Fruit fly (Drosophila melanogaster) whole organism: ENCODE data around the gene rpk.

Experiments
- CG8478 ChIP-seq: fragments of >200 bp; optimal IDR thresholded peaks from 2 replicates; lab custom pipeline; 2018; ENCODE audit warnings: inconsistent platforms
- Dll ChIP-seq: fragments of >200 bp; optimal IDR thresholded peaks from 2 replicates; lab custom pipeline; 2017
- EcR ChIP-seq, 2 experiments: fragments of >200 bp; optimal IDR thresholded peaks; 2 replicates each; lab custom pipeline; 2017; ENCODE audit warnings: missing biosample characterization in 2 of 2, missing genetic modification characterization in 2 of 2, missing genetic modification reagents in 2 of 2
- pan ChIP-seq: fragments of >200 bp; optimal IDR thresholded peaks from 2 replicates; lab custom pipeline; 2017
- psq ChIP-seq: fragments of >200 bp; optimal IDR thresholded peaks from 2 replicates; lab custom pipeline; 2017
- usp ChIP-seq: fragments of >200 bp; optimal IDR thresholded peaks from 2 replicates; lab custom pipeline; 2017; ENCODE audit warnings: missing biosample characterization, missing genetic modification characterization, mixed read lengths

The rpk gene

DNA sequence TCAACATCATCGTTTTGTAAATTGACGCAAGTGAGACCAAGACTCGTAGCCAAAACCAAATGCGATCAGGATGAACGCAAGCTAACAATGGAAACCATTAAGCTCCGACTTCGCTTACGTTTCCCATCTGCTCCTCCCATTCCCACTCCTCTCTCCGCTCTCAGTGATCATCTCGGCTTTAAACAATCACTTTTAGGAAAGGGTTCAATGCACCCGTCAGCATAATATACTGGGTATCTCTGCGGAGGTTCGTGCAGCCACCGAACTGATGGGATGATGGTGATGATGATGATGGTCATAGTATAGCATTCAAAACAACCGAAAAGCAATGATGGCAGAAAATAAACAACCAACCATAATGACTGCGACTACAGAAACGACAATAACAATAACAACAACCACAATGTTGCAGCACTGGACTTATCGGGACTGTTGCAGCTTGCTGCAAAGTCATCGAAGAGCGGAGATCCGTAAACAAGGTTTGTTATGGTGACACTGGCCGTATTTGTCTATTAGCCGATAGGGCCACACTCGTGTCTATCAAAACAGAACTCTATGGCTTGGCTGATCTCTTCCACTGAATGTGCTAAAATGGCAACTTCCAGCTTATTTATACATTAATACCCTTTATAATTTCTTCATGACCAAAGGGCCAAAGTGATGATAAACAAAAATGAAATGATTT, 31.3 kb downstream of the rpk start:
- no peak for TF ChIP-seq CG8478
- no peak for TF ChIP-seq Dll
- peak in 1 of 2 experiments; percentile 51 for TF ChIP-seq EcR (GFP tag; optimal IDR thresholded peaks at IDR 0.05; lab: Kevin White, UChicago)
- no peak for TF ChIP-seq pan (lab: Kevin White, UChicago)
- no peak for TF ChIP-seq usp (GFP tag; lab: Kevin White, UChicago)

DNA sequence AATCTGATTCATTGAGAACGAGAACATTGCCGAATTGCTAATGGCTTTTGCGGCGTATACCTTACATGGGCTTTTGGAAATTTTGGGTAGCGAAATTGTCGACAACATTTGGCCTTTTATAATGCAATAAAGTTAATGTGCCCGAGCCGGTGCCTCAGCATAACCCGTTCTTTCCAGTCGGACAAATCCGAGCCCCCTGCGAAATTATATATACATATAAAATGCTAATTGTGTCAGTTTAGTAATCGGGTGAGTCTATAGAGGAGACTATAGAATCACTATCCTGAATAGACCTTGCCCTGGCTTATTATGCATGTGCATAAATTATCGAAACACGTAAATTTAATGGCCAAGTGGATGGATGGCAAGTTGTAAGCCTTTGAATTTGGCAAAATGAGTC, 32.6 kb downstream of the rpk start:
- TF ChIP-seq pan (lab: Kevin White, UChicago) (no peak), CG8478 (no peak), Dll (no peak), usp (GFP tag; lab: Kevin White, UChicago) (no peak), EcR (GFP tag; optimal IDR thresholded peaks at IDR 0.05; lab: Kevin White, UChicago) (no peak)

DNA sequence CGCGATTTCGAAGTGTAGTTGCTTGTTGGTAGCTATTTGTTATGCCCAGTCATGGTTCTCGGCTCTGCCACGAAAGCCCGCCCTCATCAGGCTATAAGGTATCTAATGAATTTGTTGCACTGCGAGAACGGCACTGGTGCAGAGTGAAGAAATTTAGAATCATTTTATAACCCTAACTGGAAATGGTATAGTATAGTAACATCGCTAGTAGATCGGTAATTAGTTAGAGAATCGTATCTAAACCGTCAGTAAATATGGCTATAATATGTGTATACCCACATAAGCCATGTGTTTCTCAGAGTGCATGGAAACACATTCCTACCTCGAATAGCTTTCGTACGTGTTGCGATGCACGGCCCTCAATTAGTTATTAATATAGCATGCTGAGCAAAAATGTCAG, 41.4 kb downstream of the rpk start:
- no peak for TF ChIP-seq CG8478
- no peak for TF ChIP-seq pan (lab: Kevin White, UChicago)
- TF ChIP-seq psq (lab: Kevin White, UChicago): no peak

DNA sequence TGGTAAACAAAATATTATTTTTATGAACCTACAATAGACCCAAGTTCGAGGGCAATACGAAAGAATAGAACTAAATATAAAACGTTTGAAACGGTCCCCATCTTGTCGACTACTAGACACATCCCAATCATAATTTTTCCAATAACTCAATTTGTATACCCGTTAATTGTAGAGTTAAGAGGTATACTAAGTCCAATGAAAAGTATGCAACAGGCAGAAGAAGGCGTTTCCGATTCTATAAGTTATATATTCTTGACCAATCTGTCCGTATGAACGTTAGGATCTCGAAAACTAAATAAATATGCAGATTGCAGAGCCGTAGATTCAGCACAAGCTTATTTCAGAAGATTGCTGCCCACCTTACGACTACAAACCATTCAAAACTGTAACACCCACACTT, 44.7 kb downstream of the rpk start, which contains the start of gene CG33927:
Gene CG33927, minus strand, starts transcription at position 101 of the 400 bp plus-strand sequence.
- TF ChIP-seq Dll: no peak
- TF ChIP-seq pan (lab: Kevin White, UChicago): no peak
- no peak for TF ChIP-seq EcR (GFP tag; optimal IDR thresholded peaks at IDR 0.05; lab: Kevin White, UChicago)
- no peak for TF ChIP-seq usp (GFP tag; lab: Kevin White, UChicago)
- no peak for TF ChIP-seq CG8478
- TF ChIP-seq psq (lab: Kevin White, UChicago): no peak

DNA sequence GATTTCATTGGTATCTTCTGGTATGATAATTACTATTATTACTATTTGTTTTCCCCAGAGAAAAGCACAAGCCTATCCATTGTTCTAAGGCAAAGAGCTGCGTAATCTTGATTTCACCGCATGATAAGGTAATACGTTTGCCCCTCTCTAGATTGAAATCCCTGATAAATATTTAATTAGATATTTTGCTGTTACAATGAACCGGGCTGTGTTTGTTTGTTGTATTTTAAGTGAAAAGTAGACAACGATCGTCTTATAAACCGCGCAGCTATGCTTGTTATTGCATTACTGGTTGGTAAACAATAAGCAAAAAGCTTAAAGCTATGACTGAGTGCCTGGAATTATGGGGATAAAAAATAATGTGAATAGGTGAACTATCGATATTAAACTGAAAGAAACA, 49.0 kb downstream of the rpk start:
- TF ChIP-seq usp (GFP tag; lab: Kevin White, UChicago): no peak
- no peak for TF ChIP-seq EcR (GFP tag; optimal IDR thresholded peaks at IDR 0.05; lab: Kevin White, UChicago)
- no peak for TF ChIP-seq CG8478
- no peak for TF ChIP-seq psq (lab: Kevin White, UChicago)
- TF ChIP-seq Dll: no peak
- TF ChIP-seq pan (lab: Kevin White, UChicago): no peak
